Fruit fly (Drosophila melanogaster): ENCODE measurements around the gene CG33688.
A peak's percentile ranks its signal among the peaks of the same experiment; 100 is the strongest.

The CG33688 gene

dm6 chr3L:16215816-16216215 is 16.8 kb downstream of the CG33688 start:
- no peak for TF ChIP-seq noc (tag; optimal IDR thresholded peaks at IDR 0.05)

DNA sequence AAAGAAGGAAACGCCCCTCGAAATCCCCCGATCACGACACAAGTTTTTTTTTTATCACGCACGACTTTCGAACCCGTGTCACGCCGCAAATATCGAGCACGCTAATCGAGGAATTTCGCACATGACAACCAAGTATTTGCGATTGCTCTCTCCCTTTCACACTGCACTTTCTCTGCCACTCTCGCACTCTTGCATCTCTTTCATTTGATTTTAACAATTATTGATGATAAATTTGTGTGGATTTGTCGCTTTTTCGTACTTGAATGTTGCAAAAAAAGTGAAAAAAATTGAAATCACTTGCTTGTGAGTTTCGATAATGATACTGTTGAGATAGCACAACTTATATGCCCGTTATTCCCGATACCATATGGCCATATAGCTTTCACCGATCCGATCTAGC is 18.2 kb downstream of the CG33688 start, which contains the start of gene CG13073:
TSS of gene CG13073 (minus strand) at position 101 of the 400 bp plus-strand sequence.
- TF ChIP-seq noc (tag; optimal IDR thresholded peaks at IDR 0.05), result no peak

DNA sequence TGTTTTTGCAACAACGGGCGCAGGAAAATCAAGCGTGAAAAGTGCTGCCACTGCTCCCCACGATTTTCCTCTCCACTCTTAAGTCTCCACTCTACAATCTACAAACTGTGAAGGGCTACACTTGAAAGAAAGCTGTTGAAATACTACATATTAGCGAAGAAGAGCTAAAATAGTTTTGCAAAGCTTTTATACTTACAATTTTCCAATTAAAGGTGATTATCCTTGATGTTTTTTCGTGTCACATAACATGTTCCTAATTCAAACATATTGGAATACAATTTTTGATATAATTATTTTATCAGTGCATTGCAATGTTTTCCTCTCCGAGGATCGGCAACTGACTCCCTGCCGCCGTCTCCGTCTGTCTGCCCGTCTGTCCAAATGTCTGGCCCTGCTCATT is 18.9 kb downstream of the CG33688 start:
- TF ChIP-seq noc (tag; optimal IDR thresholded peaks at IDR 0.05), result no peak

- TF ChIP-seq noc (tag; optimal IDR thresholded peaks at IDR 0.05), result no peak
These were observed 22.3 kb downstream of the CG33688 start for dm6 chr3L:16221278-16221677.

dm6 chr3L:16221800-16222199 is 22.8 kb downstream of the CG33688 start:
- no peak for TF ChIP-seq noc (tag; optimal IDR thresholded peaks at IDR 0.05)

DNA sequence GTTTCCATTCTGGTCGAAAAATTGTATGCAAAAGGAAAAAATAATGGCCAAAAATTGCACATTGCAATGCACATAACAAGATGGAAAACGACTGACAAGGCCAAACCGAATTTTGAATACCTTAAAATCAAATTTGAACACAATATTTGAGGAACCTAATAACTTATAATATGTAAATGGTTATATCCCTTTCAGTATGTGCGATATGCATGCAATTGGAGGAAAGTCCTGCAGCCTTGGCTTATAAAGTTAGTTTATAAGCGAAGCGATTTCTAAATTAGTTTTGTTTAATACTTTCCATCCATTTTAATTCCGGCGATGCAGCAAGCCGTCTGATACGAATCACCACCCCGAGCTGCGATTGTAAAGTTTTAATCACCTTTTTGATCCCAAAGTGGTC is 26.2 kb downstream of the CG33688 start:
- no peak for TF ChIP-seq noc (tag; optimal IDR thresholded peaks at IDR 0.05)

DNA sequence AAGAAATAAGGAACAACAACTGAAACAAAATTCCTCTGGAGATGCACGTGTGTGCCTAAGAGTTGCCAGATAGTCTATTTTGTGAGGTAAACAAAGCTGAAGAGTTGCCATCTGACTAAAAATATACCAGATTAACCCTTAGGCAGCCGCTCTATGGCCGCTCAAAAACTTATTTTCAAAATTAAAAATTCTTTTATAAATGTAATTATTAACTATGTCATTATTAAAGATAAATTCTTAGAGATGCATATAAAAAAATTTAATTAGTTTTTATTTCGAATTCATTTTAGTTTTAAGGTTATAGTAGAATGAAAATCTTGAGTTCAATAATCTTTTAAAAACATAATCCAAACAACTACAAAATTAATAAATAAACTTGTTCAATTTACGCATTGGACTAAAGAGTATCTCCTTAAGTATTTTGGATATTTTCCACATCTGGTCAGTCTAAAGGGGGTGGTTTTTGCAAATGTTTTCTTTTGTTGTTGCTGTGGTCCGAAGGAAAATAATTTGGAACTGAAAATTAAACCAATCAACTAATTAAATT is 29.7 kb downstream of the CG33688 start, which contains the start of gene Tmx3:
TSS of gene Tmx3 (plus strand) at position 442 of the 547 bp plus-strand sequence.
- TF ChIP-seq noc (tag; optimal IDR thresholded peaks at IDR 0.05), result no peak

- no peak for TF ChIP-seq noc (tag; optimal IDR thresholded peaks at IDR 0.05)
These were observed 32.8 kb downstream of the CG33688 start, which contains the start of the genes PDCD-5 and MED10 for dm6 chr3L:16231857-16232256. TSS of gene PDCD-5 (minus strand) at chr3L:16232038. TSS of gene MED10 (plus strand) at chr3L:16232084.

DNA sequence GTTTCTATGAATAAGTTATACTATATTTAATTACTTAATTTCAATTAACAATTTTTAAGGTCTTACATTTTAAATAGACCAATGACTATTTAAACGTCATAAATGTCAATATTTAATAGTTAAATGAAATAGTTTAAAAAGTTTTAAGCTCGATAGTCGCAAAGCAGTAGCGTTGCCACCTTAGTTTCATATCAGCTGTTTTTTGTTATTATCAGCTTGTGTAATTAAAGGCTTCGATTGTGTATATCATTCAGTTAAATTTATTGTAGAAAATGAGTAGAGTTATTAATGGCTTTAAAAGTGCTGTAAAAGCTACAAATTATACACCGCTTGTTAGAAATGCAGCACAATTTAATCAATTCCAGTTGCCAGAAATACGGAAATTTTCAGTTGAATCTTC is 33.9 kb downstream of the CG33688 start, which contains the start of gene Hsc20:
TSS of gene Hsc20 (plus strand) at position 204 of the 400 bp plus-strand sequence.
- TF ChIP-seq noc (tag; optimal IDR thresholded peaks at IDR 0.05), result no peak

dm6 chr3L:16233850-16234494 is 35.0 kb downstream of the CG33688 start:
- peak; percentile 10 for TF ChIP-seq noc (tag; optimal IDR thresholded peaks at IDR 0.05)

DNA sequence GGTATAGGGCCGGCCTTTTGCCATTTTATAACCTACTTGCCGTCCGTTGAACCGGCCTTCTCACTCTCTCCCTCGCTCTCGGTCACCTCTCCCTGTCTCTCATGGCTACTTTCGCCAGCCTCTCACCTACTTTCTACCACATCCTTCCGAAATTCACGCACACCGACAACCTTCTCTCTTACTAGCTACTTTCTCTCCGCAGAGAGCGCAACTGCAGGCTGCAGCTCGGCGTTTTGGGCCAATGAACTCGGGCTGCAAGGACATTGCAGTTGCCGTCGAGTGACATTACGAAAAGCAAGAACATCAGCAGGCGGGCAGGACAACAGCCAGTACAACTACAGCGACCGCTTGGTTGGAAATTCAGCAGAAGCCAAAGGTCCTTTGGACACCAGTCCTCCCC is 42.3 kb downstream of the CG33688 start:
- no peak for TF ChIP-seq noc (tag; optimal IDR thresholded peaks at IDR 0.05)

Data from whole organism, larva.